Fruit fly (Drosophila melanogaster) whole organism: ENCODE data around the gene CG10576.

ENCODE experiments used
- CG8478 ChIP-seq: fragments of >200 bp; optimal IDR thresholded peaks from 2 replicates; lab custom pipeline; 2018; ENCODE audit warnings: inconsistent platforms
- Dll ChIP-seq: fragments of >200 bp; optimal IDR thresholded peaks from 2 replicates; lab custom pipeline; 2017
- usp ChIP-seq: fragments of >200 bp; optimal IDR thresholded peaks from 2 replicates; lab custom pipeline; 2017; ENCODE audit warnings: missing biosample characterization, missing genetic modification characterization, mixed read lengths

dm6 chr3L:5808101-5808433 is 42.6 kb upstream of the CG10576 start:
- TF ChIP-seq usp (GFP tag; lab: Kevin White, UChicago) = no peak
- TF ChIP-seq CG8478 (lab: Kevin White, UChicago) = no peak
- TF ChIP-seq Dll (lab: Kevin White, UChicago) = no peak
